Fruit fly (Drosophila melanogaster) whole organism, wandering third instar larva: ENCODE data around the gene SecS.
A peak's percentile ranks its signal among the peaks of the same experiment; 100 is the strongest.

Source experiments
- Abd-B ChIP-seq: fragments of >200 bp; optimal IDR thresholded peaks from 2 replicates; lab custom pipeline; 2017; ENCODE audit warnings: missing biosample characterization, missing genetic modification characterization
- CG32264 ChIP-seq: fragments of 200-800 bp; sonication (Bioruptor generic); optimal IDR thresholded peaks from 2 replicates; lab custom pipeline; 2016; ENCODE audit warnings: missing biosample characterization, missing genetic modification characterization
- CG9705 ChIP-seq: fragments of 200-800 bp; sonication (Bioruptor generic); optimal IDR thresholded peaks from 2 replicates; lab custom pipeline; 2018; ENCODE audit warnings: missing biosample characterization, mild to moderate bottlenecking, missing genetic modification characterization
- CrebA ChIP-seq: fragments of 200-800 bp; sonication (Bioruptor generic); optimal IDR thresholded peaks from 2 replicates; lab custom pipeline; 2016; ENCODE audit warnings: missing biosample characterization, mild to moderate bottlenecking, missing genetic modification characterization, borderline replicate concordance
- Dfd ChIP-seq: fragments of >200 bp; optimal IDR thresholded peaks from 2 replicates; lab custom pipeline; 2017; ENCODE audit warnings: missing biosample characterization, missing genetic modification characterization
- Dif ChIP-seq: fragments of 200-275, 200-300 bp; sonication (Bioruptor generic); optimal IDR thresholded peaks from 2 replicates; lab custom pipeline; 2018; ENCODE audit warnings: missing biosample characterization, missing genetic modification characterization; ENCODE audit not compliant: partially characterized antibody
- GATAd ChIP-seq: sonication (Bioruptor generic); optimal IDR thresholded peaks from 2 replicates; lab custom pipeline; 2016; ENCODE audit warnings: missing biosample characterization, missing genetic modification characterization
- HLH106 ChIP-seq: fragments of 200-800 bp; optimal IDR thresholded peaks from 3 replicates; lab custom pipeline; 2019; ENCODE audit warnings: missing biosample characterization, mild to moderate bottlenecking, missing genetic modification characterization, moderate library complexity
- Hnf4 ChIP-seq: fragments of 200-800 bp; sonication (Bioruptor generic); optimal IDR thresholded peaks from 2 replicates; lab custom pipeline; 2016; ENCODE audit warnings: missing biosample characterization, mild to moderate bottlenecking, missing genetic modification characterization
- Hr78 ChIP-seq: fragments of >200 bp; optimal IDR thresholded peaks from 2 replicates; lab custom pipeline; 2017; ENCODE audit warnings: missing biosample characterization, missing genetic modification characterization
- Hr83 ChIP-seq: fragments of 200-300 bp; sonication (Bioruptor generic); optimal IDR thresholded peaks from 2 replicates; lab custom pipeline; 2016; ENCODE audit warnings: missing biosample characterization, mild to moderate bottlenecking, missing genetic modification characterization, moderate library complexity; ENCODE audit not compliant: poor library complexity, severe bottlenecking
- Jra ChIP-seq: sonication (Bioruptor generic); optimal IDR thresholded peaks from 2 replicates; lab custom pipeline; 2016; ENCODE audit warnings: missing biosample characterization, missing genetic modification characterization
- Mio ChIP-seq: sonication (Bioruptor generic); optimal IDR thresholded peaks from 2 replicates; lab custom pipeline; 2016; ENCODE audit warnings: missing biosample characterization, missing genetic modification characterization
- Myc ChIP-seq: fragments of >200 bp; optimal IDR thresholded peaks from 2 replicates; lab custom pipeline; 2017
- N ChIP-seq: fragments of >200 bp; optimal IDR thresholded peaks from 2 replicates; lab custom pipeline; 2018; ENCODE audit warnings: missing biosample characterization, missing external identifiers, missing genetic modification characterization
- OdsH ChIP-seq: fragments of 200-800 bp; sonication (Bioruptor generic); optimal IDR thresholded peaks from 2 replicates; lab custom pipeline; 2016; ENCODE audit warnings: missing biosample characterization, mild to moderate bottlenecking, missing genetic modification characterization
- Rel ChIP-seq, 2 experiments: fragments of 200-800 bp; sonication (Bioruptor generic) in 1 of 2; optimal IDR thresholded peaks; 2 replicates in 1 of 2; 3 replicates in 1 of 2; lab custom pipeline; 2016 to 2019; ENCODE audit warnings: mild to moderate bottlenecking in 2 of 2, missing biosample characterization in 2 of 2, missing genetic modification characterization in 2 of 2, moderate library complexity in 1 of 2
- Sp1 ChIP-seq: fragments of 200-800 bp; sonication (Bioruptor generic); optimal IDR thresholded peaks from 3 replicates; lab custom pipeline; 2019; ENCODE audit warnings: missing biosample characterization, mild to moderate bottlenecking, missing genetic modification characterization, moderate library complexity
- Vsx2 ChIP-seq: fragments of 200-300, 225-300 bp; sonication (Bioruptor generic); optimal IDR thresholded peaks from 2 replicates; lab custom pipeline; 2018; ENCODE audit warnings: missing biosample characterization, missing genetic modification characterization; ENCODE audit not compliant: partially characterized antibody
- br ChIP-seq: fragments of 200-800 bp; sonication (Bioruptor generic); optimal IDR thresholded peaks from 2 replicates; lab custom pipeline; 2016; ENCODE audit warnings: missing biosample characterization, missing genetic modification characterization
- brk ChIP-seq: fragments of 200-800 bp; sonication (Bioruptor generic); optimal IDR thresholded peaks from 2 replicates; lab custom pipeline; 2016; ENCODE audit warnings: missing biosample characterization, mild to moderate bottlenecking, missing genetic modification characterization
- dl ChIP-seq, 2 experiments: fragments of 175-275, 200-275 bp in 1 of 2; fragments of 200-275 bp in 1 of 2; sonication (Bioruptor generic); optimal IDR thresholded peaks; lab custom pipeline; 2018; ENCODE audit warnings: mild to moderate bottlenecking in 2 of 2, missing biosample characterization in 2 of 2, missing genetic modification characterization in 2 of 2, moderate library complexity in 2 of 2; ENCODE audit not compliant: partially characterized antibody in 2 of 2, insufficient read depth in 1 of 2
- dmrt93B ChIP-seq: fragments of 200-800 bp; sonication (Bioruptor generic); optimal IDR thresholded peaks from 2 replicates; lab custom pipeline; 2018; ENCODE audit warnings: missing biosample characterization, mild to moderate bottlenecking, missing genetic modification characterization
- dsf ChIP-seq: sonication (Bioruptor generic); optimal IDR thresholded peaks from 2 replicates; lab custom pipeline; 2016; ENCODE audit warnings: missing biosample characterization, missing genetic modification characterization, borderline replicate concordance
- ey ChIP-seq: fragments of 200-800 bp; sonication (Bioruptor generic); optimal IDR thresholded peaks from 2 replicates; lab custom pipeline; 2016; ENCODE audit warnings: missing biosample characterization, missing genetic modification characterization
- foxo ChIP-seq, 2 experiments: fragments of 200-800 bp; sonication (Bioruptor generic); optimal IDR thresholded peaks; 2 replicates in 1 of 2; 3 replicates in 1 of 2; lab custom pipeline; 2016 to 2017; ENCODE audit warnings: missing biosample characterization in 2 of 2, missing genetic modification characterization in 2 of 2
- fru ChIP-seq: fragments of 200-800 bp; sonication (Bioruptor generic); optimal IDR thresholded peaks from 3 replicates; lab custom pipeline; 2016; ENCODE audit warnings: missing biosample characterization, mild to moderate bottlenecking, missing genetic modification characterization
- h ChIP-seq: fragments of 200-800 bp; sonication (Bioruptor generic); optimal IDR thresholded peaks from 3 replicates; lab custom pipeline; 2016; ENCODE audit warnings: missing biosample characterization, mild to moderate bottlenecking, missing genetic modification characterization
- jim ChIP-seq: fragments of 175-275, 200-325 bp; sonication (Bioruptor generic); optimal IDR thresholded peaks from 2 replicates; lab custom pipeline; 2016; ENCODE audit warnings: missing biosample characterization, mild to moderate bottlenecking, missing genetic modification characterization
- lola ChIP-seq: fragments of >200 bp; optimal IDR thresholded peaks from 2 replicates; lab custom pipeline; 2017; ENCODE audit warnings: missing biosample characterization, missing genetic modification characterization
- pan ChIP-seq: fragments of >200 bp; optimal IDR thresholded peaks from 2 replicates; lab custom pipeline; 2017
- psq ChIP-seq: fragments of 200-800 bp; sonication (Bioruptor generic); optimal IDR thresholded peaks from 3 replicates; lab custom pipeline; 2017; ENCODE audit warnings: missing biosample characterization, mild to moderate bottlenecking, missing genetic modification characterization, moderate library complexity
- rgr ChIP-seq: fragments of 200-800 bp; sonication (Bioruptor generic); optimal IDR thresholded peaks from 3 replicates; lab custom pipeline; 2016; ENCODE audit warnings: missing biosample characterization, mild to moderate bottlenecking, missing genetic modification characterization
- sage ChIP-seq: fragments of 200-800 bp; sonication (Bioruptor generic); optimal IDR thresholded peaks from 2 replicates; lab custom pipeline; 2016; ENCODE audit warnings: missing biosample characterization, mild to moderate bottlenecking, missing genetic modification characterization
- sv ChIP-seq: fragments of 200-800 bp; sonication (Bioruptor generic); optimal IDR thresholded peaks from 3 replicates; lab custom pipeline; 2016; ENCODE audit warnings: missing biosample characterization, missing genetic modification characterization
- tai ChIP-seq: sonication (Bioruptor generic); optimal IDR thresholded peaks from 2 replicates; lab custom pipeline; 2016; ENCODE audit warnings: missing biosample characterization, missing genetic modification characterization
- usp ChIP-seq: fragments of >200 bp; optimal IDR thresholded peaks from 2 replicates; lab custom pipeline; 2017; ENCODE audit warnings: missing biosample characterization, missing genetic modification characterization

Gene SecS

dm6 chr3R:5562956-5563355, 38.3 kb upstream of the SecS start:
- TF ChIP-seq rgr (GFP tag; lab: Kevin White, UChicago) (no peak), dsf (GFP tag; lab: Kevin White, UChicago) (no peak), GATAd (GFP tag; lab: Kevin White, UChicago) (no peak), lola (GFP tag; lab: Kevin White, UChicago) (no peak), psq (no peak), OdsH (GFP tag; lab: Kevin White, UChicago) (no peak), dl (GFP tag; optimal IDR thresholded peaks at IDR 0.05; lab: Kevin White, UChicago; ENCODE audit: insufficient read depth in 1 of 2, partially characterized antibody in 2 of 2) (no peak), HLH106 (no peak), br (GFP tag; lab: Kevin White, UChicago) (no peak), fru (GFP tag; lab: Kevin White, UChicago) (no peak), N (GFP tag; lab: Kevin White, UChicago) (no peak), Myc (lab: Kevin White, UChicago) (no peak)

- TF ChIP-seq Rel (GFP tag; optimal IDR thresholded peaks at IDR 0.05; lab: Kevin White, UChicago), result no peak
- TF ChIP-seq Rel (tag; optimal IDR thresholded peaks at IDR 0.05; lab: Kevin White, UChicago), result peak; percentile 41
- TF ChIP-seq Mio (GFP tag; lab: Kevin White, UChicago), result no peak
These were observed 37.8 kb upstream of the SecS start, which contains the start of gene Pi4KIIalpha for dm6 chr3R:5563420-5563819. Gene Pi4KIIalpha, minus strand, starts transcription at chr3R:5563652.

dm6 chr3R:5564775-5565190, 36.5 kb upstream of the SecS start, which contains the start of the genes CG14671 and CG12746:
Gene CG14671, minus strand, starts transcription at chr3R:5564815.
Gene CG12746, plus strand, starts transcription at chr3R:5564865.
- no peak for TF ChIP-seq Jra
- TF ChIP-seq Rel (GFP tag; optimal IDR thresholded peaks at IDR 0.05; lab: Kevin White, UChicago), result no peak
- TF ChIP-seq Rel (tag; optimal IDR thresholded peaks at IDR 0.05; lab: Kevin White, UChicago), result peak; percentile 88

- peak; percentile 61 for TF ChIP-seq Jra
- no peak for TF ChIP-seq brk
- TF ChIP-seq CG32264 (GFP tag; lab: Kevin White, UChicago), result peak; percentile 43
- TF ChIP-seq rgr (GFP tag; lab: Kevin White, UChicago), result peak; percentile 86
- no peak for TF ChIP-seq jim (GFP tag; lab: Kevin White, UChicago)
- TF ChIP-seq sv (GFP tag; lab: Kevin White, UChicago), result peak; percentile 70
- TF ChIP-seq HLH106, result peak; percentile 72
- TF ChIP-seq h (GFP tag; lab: Kevin White, UChicago), result peak; percentile 93
- no peak for TF ChIP-seq dmrt93B
- TF ChIP-seq psq, result peak; percentile 64
- no peak for TF ChIP-seq sage
- TF ChIP-seq Sp1, result peak; percentile 74
- TF ChIP-seq foxo (GFP tag; optimal IDR thresholded peaks at IDR 0.05; lab: Kevin White, UChicago), result peak; percentile 68 to 84
- TF ChIP-seq ey (GFP tag; lab: Kevin White, UChicago), result peak; percentile 83
- TF ChIP-seq Rel (GFP tag; optimal IDR thresholded peaks at IDR 0.05; lab: Kevin White, UChicago), result peak; percentile 26
- TF ChIP-seq Rel (tag; optimal IDR thresholded peaks at IDR 0.05; lab: Kevin White, UChicago), result no peak
- TF ChIP-seq br (GFP tag; lab: Kevin White, UChicago), result peak; percentile 88
- no peak for TF ChIP-seq Vsx2
- no peak for TF ChIP-seq Hr83 (GFP tag; lab: Kevin White, UChicago)
- TF ChIP-seq tai, result no peak
- peak; percentile 80 for TF ChIP-seq OdsH (GFP tag; lab: Kevin White, UChicago)
- TF ChIP-seq pan (lab: Kevin White, UChicago), result no peak
- TF ChIP-seq Hnf4 (GFP tag; lab: Kevin White, UChicago), result peak; percentile 78
These were observed 35.6 kb upstream of the SecS start for dm6 chr3R:5565623-5566022.

- TF ChIP-seq OdsH (GFP tag; lab: Kevin White, UChicago), result peak; percentile 24
- no peak for TF ChIP-seq CrebA
- TF ChIP-seq jim (GFP tag; lab: Kevin White, UChicago), result no peak
- TF ChIP-seq lola (GFP tag; lab: Kevin White, UChicago), result no peak
- TF ChIP-seq psq, result peak; percentile 40
- no peak for TF ChIP-seq Mio (GFP tag; lab: Kevin White, UChicago)
- TF ChIP-seq Dfd (GFP tag; lab: Kevin White, UChicago), result no peak
- TF ChIP-seq foxo (GFP tag; optimal IDR thresholded peaks at IDR 0.05; lab: Kevin White, UChicago), result peak in 1 of 2 experiments; percentile 71
- no peak for TF ChIP-seq usp (GFP tag; lab: Kevin White, UChicago)
- no peak for TF ChIP-seq CG32264 (GFP tag; lab: Kevin White, UChicago)
- peak; percentile 69 for TF ChIP-seq h (GFP tag; lab: Kevin White, UChicago)
- TF ChIP-seq Sp1, result peak; percentile 34
- no peak for TF ChIP-seq Myc (lab: Kevin White, UChicago)
- TF ChIP-seq CG9705, result peak; percentile 46
- TF ChIP-seq pan (lab: Kevin White, UChicago), result no peak
- TF ChIP-seq dl (GFP tag; optimal IDR thresholded peaks at IDR 0.05; lab: Kevin White, UChicago; ENCODE audit: insufficient read depth in 1 of 2, partially characterized antibody in 2 of 2), result no peak
- TF ChIP-seq tai, result no peak
- TF ChIP-seq brk, result no peak
- peak; percentile 68 for TF ChIP-seq HLH106
- no peak for TF ChIP-seq dmrt93B
- peak; percentile 27 for TF ChIP-seq Hr83 (GFP tag; lab: Kevin White, UChicago)
- TF ChIP-seq Rel (GFP tag; optimal IDR thresholded peaks at IDR 0.05; lab: Kevin White, UChicago), result no peak
- TF ChIP-seq Rel (tag; optimal IDR thresholded peaks at IDR 0.05; lab: Kevin White, UChicago), result peak; percentile 13
- no peak for TF ChIP-seq Dif (GFP tag; lab: Kevin White, UChicago)
- no peak for TF ChIP-seq Hr78 (GFP tag; lab: Kevin White, UChicago)
- peak; percentile 52 for TF ChIP-seq ey (GFP tag; lab: Kevin White, UChicago)
- peak; percentile 33 for TF ChIP-seq dsf (GFP tag; lab: Kevin White, UChicago)
- no peak for TF ChIP-seq Abd-B (GFP tag; lab: Kevin White, UChicago)
- no peak for TF ChIP-seq N (GFP tag; lab: Kevin White, UChicago)
- peak; percentile 43 for TF ChIP-seq Jra
These were observed 32.6 kb upstream of the SecS start, which contains the start of the genes CG2931 and Rheb for dm6 chr3R:5568590-5568989. Gene CG2931, minus strand, starts transcription at chr3R:5568615. Gene Rheb, plus strand, starts transcription at chr3R:5568921.
